Worm (Caenorhabditis elegans) whole organism, L4/young adult: Measurements from ENCODE around the gene R02F2.7.

Source experiments
- W03F9.2 ChIP-seq: fragments of 150-350 bp; optimal IDR thresholded peaks from 2 replicates; lab custom pipeline; 2014; ENCODE audit warnings: missing biosample characterization, missing genetic modification characterization
- dao-5 ChIP-seq: sonication (generic microtip); optimal IDR thresholded peaks from 2 replicates; lab custom pipeline; 2016; ENCODE audit warnings: missing genotype, missing genetic modification characterization, moderate library complexity, missing compliant biosample characterization

DNA sequence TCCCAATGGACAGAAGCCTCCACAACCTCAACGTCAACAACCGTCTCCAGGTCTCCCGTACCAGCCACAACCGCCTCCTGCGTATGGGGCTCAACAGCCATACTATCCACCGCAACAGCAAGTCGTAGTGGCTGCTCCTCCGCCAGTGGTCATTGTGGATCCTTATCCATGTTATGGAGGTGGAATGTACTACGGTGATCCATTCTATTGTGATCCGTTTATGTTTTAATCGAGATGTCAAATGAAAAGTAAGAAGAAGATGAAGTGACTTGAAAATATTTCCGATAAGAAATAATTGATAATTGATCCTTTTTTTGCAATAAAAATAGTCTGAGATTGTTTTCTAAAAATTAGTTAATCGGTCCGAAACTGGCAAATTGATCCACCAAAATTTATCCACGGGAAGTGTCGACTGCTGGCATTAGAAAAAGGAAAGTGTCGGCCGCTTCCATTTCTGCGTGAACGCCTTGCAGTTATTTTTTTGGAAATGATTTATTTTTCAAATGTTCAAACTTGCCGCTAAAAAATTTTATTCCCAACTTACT, 4.7 kb downstream of the R02F2.7 start, which contains the start of the genes R02F2.6 and R02F2.5:
- TF ChIP-seq W03F9.2 (tag; lab: Kevin White, UChicago) = no peak
- no peak for TF ChIP-seq dao-5 (tag; lab: Kevin White, UChicago)
